Fruit fly (Drosophila melanogaster): ENCODE data around the gene pkm.

DNA sequence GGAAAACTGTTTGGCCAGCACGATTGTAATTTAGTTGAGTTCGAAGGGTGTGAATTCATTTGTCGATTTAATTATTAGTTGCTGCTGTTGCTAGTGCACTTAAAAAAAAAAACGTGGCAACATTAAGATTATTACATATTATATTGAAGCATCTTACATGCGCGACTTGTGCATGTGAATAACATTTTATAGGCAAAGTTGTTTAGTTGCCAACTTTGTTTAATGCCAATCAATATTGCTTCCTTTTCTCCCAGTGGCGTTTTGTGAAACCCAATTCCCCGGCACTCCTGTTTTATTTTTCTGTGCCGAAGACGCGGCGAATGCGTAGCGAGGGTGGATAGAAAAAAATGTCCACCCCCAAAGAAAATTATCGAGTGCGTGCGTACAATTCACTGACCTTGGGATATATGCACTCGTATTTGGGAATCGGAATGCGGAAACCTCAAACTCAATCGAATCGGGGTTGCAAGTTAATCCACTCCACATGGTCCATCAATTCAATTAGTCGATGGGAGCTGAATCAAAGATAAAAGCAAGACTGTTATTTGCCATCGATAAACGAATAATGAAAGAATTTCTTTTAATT lies 45.1 kb upstream of the pkm start:
- TF ChIP-seq CG8478 (optimal IDR thresholded peaks at IDR 0.05) (no peak), CTCF (optimal IDR thresholded peaks at IDR 0.05) (no peak)
